Fruit fly (Drosophila melanogaster) whole organism, embryonic: ENCODE results near the gene CG33284.

Experiments
- ATbp ChIP-seq: fragments of 200-800 bp; sonication (Bioruptor generic); optimal IDR thresholded peaks from 2 replicates; lab custom pipeline; 2017; ENCODE audit warnings: missing biosample characterization, mild to moderate bottlenecking, missing genetic modification characterization, missing genetic modification reagents
- Bgb ChIP-seq: fragments of 200-800 bp; sonication (Bioruptor generic); IDR thresholded peaks from 2 replicates; pipeline ENCODE4 v1.3.6; 2022; ENCODE audit warnings: missing biosample characterization, missing genetic modification characterization; ENCODE audit not compliant: partially characterized antibody
- BtbVII ChIP-seq: fragments of 200-800 bp; sonication (Bioruptor generic); optimal IDR thresholded peaks from 3 replicates; lab custom pipeline; 2017; ENCODE audit warnings: missing biosample characterization, mild to moderate bottlenecking, missing genetic modification characterization
- C15 ChIP-seq: fragments of 200-800 bp; sonication (Bioruptor generic); IDR thresholded peaks from 3 replicates; pipeline ENCODE4 v1.3.6; 2022; ENCODE audit warnings: missing biosample characterization, missing genetic modification characterization
- CG10267 ChIP-seq: fragments of 200-800 bp; sonication (Bioruptor generic); optimal IDR thresholded peaks from 2 replicates; lab custom pipeline; 2018; ENCODE audit warnings: missing biosample characterization, mild to moderate bottlenecking, missing genetic modification characterization, moderate library complexity
- CG10565 ChIP-seq: fragments of 200-800 bp; sonication (Bioruptor generic); optimal IDR thresholded peaks from 3 replicates; lab custom pipeline; 2016; ENCODE audit warnings: missing biosample characterization, mild to moderate bottlenecking, missing genetic modification characterization
- CG10654 ChIP-seq: fragments of 200-800 bp; sonication (Bioruptor generic); optimal IDR thresholded peaks from 2 replicates; lab custom pipeline; 2016; ENCODE audit warnings: missing biosample characterization, missing genetic modification characterization
- CG11456 ChIP-seq: fragments of 200-800 bp; sonication (Bioruptor generic); IDR thresholded peaks from 3 replicates; pipeline ENCODE4 v1.3.6; 2022; ENCODE audit warnings: missing biosample characterization, missing genetic modification characterization
- CG12155 ChIP-seq: fragments of 200-800 bp; sonication (Bioruptor generic); optimal IDR thresholded peaks from 3 replicates; lab custom pipeline; 2016; ENCODE audit warnings: missing biosample characterization, missing genetic modification characterization
- CG12744 ChIP-seq: fragments of 200-800 bp; sonication (Bioruptor generic); optimal IDR thresholded peaks from 2 replicates; lab custom pipeline; 2016; ENCODE audit warnings: missing biosample characterization, missing genetic modification characterization
- CG14441 ChIP-seq: fragments of 200-800 bp; sonication (Bioruptor generic); IDR thresholded peaks from 2 replicates; pipeline ENCODE4 v1.3.6; 2022; ENCODE audit warnings: missing biosample characterization, missing genetic modification characterization
- CG15514 ChIP-seq: fragments of 200-800 bp; sonication (Bioruptor generic); optimal IDR thresholded peaks from 3 replicates; lab custom pipeline; 2017; ENCODE audit warnings: missing biosample characterization, missing genetic modification characterization, mild to moderate bottlenecking, moderate library complexity, missing genetic modification reagents
- CG1603 ChIP-seq: fragments of 200-800 bp; sonication (Bioruptor generic); optimal IDR thresholded peaks from 2 replicates; lab custom pipeline; 2019; ENCODE audit warnings: missing biosample characterization, mild to moderate bottlenecking, missing genetic modification characterization, moderate library complexity
- CG16779 ChIP-seq: fragments of 200-800 bp; sonication (Bioruptor generic); IDR thresholded peaks from 2 replicates; pipeline ENCODE4 v1.3.6; 2022; ENCODE audit warnings: missing biosample characterization, missing genetic modification characterization
- CG17361 ChIP-seq: fragments of 200-800 bp; sonication (Bioruptor generic); IDR thresholded peaks from 3 replicates; pipeline ENCODE4 v1.3.6; 2022; ENCODE audit warnings: missing biosample characterization, missing genetic modification characterization
- CG17568 ChIP-seq: fragments of 200-800 bp; sonication (Bioruptor generic); optimal IDR thresholded peaks from 2 replicates; lab custom pipeline; 2018; ENCODE audit warnings: missing biosample characterization, mild to moderate bottlenecking, missing genetic modification characterization, moderate library complexity
- CG18262 ChIP-seq: fragments of 200-800 bp; optimal IDR thresholded peaks from 3 replicates; lab custom pipeline; 2019; ENCODE audit warnings: missing biosample characterization, mild to moderate bottlenecking, missing genetic modification characterization, moderate library complexity
- CG18599 ChIP-seq: fragments of 200-800 bp; sonication (Bioruptor generic); optimal IDR thresholded peaks from 3 replicates; lab custom pipeline; 2017; ENCODE audit warnings: missing biosample characterization, missing genetic modification characterization, mild to moderate bottlenecking, moderate library complexity, missing genetic modification reagents
- CG18619 ChIP-seq: fragments of 200-800 bp; sonication (Bioruptor generic); optimal IDR thresholded peaks from 3 replicates; lab custom pipeline; 2017; ENCODE audit warnings: missing biosample characterization, mild to moderate bottlenecking, missing genetic modification characterization
- CG2875 ChIP-seq: fragments of 200-800 bp; sonication (Bioruptor generic); optimal IDR thresholded peaks from 2 replicates; lab custom pipeline; 2017; ENCODE audit warnings: missing biosample characterization, mild to moderate bottlenecking, missing genetic modification characterization, missing genetic modification reagents
- CG43689 ChIP-seq: fragments of 200-800 bp; sonication (Bioruptor generic); IDR thresholded peaks from 2 replicates; pipeline ENCODE4 v1.3.6; 2022; ENCODE audit warnings: missing biosample characterization, missing genetic modification characterization
- CG5180 ChIP-seq: fragments of 200-800 bp; sonication (Bioruptor generic); optimal IDR thresholded peaks from 3 replicates; lab custom pipeline; 2017; ENCODE audit warnings: missing biosample characterization, missing genetic modification characterization, mild to moderate bottlenecking, moderate library complexity, missing genetic modification reagents
- CG7372 ChIP-seq: fragments of 200-800 bp; sonication (Bioruptor generic); IDR thresholded peaks from 2 replicates; pipeline ENCODE4 v1.3.6; 2022; ENCODE audit warnings: missing biosample characterization, missing genetic modification characterization
- CkIIα-i1 ChIP-seq: fragments of 200-800 bp; sonication (Bioruptor generic); IDR thresholded peaks from 2 replicates; pipeline ENCODE4 v1.3.6; 2022; ENCODE audit warnings: missing biosample characterization, missing genetic modification characterization
- CrebB ChIP-seq: fragments of 200-800 bp; sonication (Bioruptor generic); optimal IDR thresholded peaks from 3 replicates; lab custom pipeline; 2018; ENCODE audit warnings: missing biosample characterization, mild to moderate bottlenecking, missing genetic modification characterization
- Deaf1 ChIP-seq: fragments of 200-800 bp; optimal IDR thresholded peaks from 3 replicates; lab custom pipeline; 2019; ENCODE audit warnings: missing biosample characterization, mild to moderate bottlenecking, missing genetic modification characterization, moderate library complexity
- Doc3 ChIP-seq: fragments of 200-800 bp; sonication (Bioruptor generic); IDR thresholded peaks from 3 replicates; pipeline ENCODE4 v1.3.6; 2022; ENCODE audit warnings: missing biosample characterization, missing genetic modification characterization; ENCODE audit not compliant: partially characterized antibody
- HLHmδ ChIP-seq: fragments of 200-800 bp; sonication (Bioruptor generic); optimal IDR thresholded peaks from 2 replicates; lab custom pipeline; 2018; ENCODE audit warnings: missing biosample characterization, mild to moderate bottlenecking, missing genetic modification characterization, moderate library complexity
- Meics ChIP-seq: fragments of 200-800 bp; sonication (Bioruptor generic); optimal IDR thresholded peaks from 2 replicates; lab custom pipeline; 2017; ENCODE audit warnings: missing biosample characterization, mild to moderate bottlenecking, missing genetic modification characterization
- Mrtf ChIP-seq: fragments of 200-800 bp; sonication (Bioruptor generic); IDR thresholded peaks from 3 replicates; pipeline ENCODE4 v1.3.6; 2022; ENCODE audit warnings: missing biosample characterization, missing genetic modification characterization
- Sox102F ChIP-seq: fragments of 200-800 bp; sonication (Bioruptor generic); optimal IDR thresholded peaks from 2 replicates; lab custom pipeline; 2018; ENCODE audit warnings: missing biosample characterization, mild to moderate bottlenecking, missing genetic modification characterization, moderate library complexity
- TFAM ChIP-seq: fragments of 200-800 bp; sonication (Bioruptor generic); optimal IDR thresholded peaks from 2 replicates; lab custom pipeline; 2017; ENCODE audit warnings: missing biosample characterization, missing genetic modification characterization, inconsistent platforms
- ac ChIP-seq: fragments of 200-800 bp; sonication (Bioruptor generic); optimal IDR thresholded peaks from 3 replicates; lab custom pipeline; 2017; ENCODE audit warnings: missing biosample characterization, mild to moderate bottlenecking, missing genetic modification characterization
- az2 ChIP-seq: fragments of 200-800 bp; sonication (Bioruptor generic); optimal IDR thresholded peaks from 3 replicates; lab custom pipeline; 2016; ENCODE audit warnings: missing biosample characterization, missing genetic modification characterization
- dysf ChIP-seq: fragments of 200-800 bp; sonication (Bioruptor generic); IDR thresholded peaks from 3 replicates; pipeline ENCODE4 v1.3.6; 2022; ENCODE audit warnings: missing biosample characterization, missing genetic modification characterization
- gfzf ChIP-seq: fragments of 200-800 bp; sonication (Bioruptor generic); optimal IDR thresholded peaks from 2 replicates; lab custom pipeline; 2016; ENCODE audit warnings: missing biosample characterization, mild to moderate bottlenecking, missing genetic modification characterization, moderate library complexity
- grau ChIP-seq: fragments of 200-800 bp; optimal IDR thresholded peaks from 3 replicates; lab custom pipeline; 2019; ENCODE audit warnings: missing biosample characterization, mild to moderate bottlenecking, missing genetic modification characterization, moderate library complexity
- grn ChIP-seq: fragments of 200-800 bp; sonication (Bioruptor generic); optimal IDR thresholded peaks from 3 replicates; lab custom pipeline; 2017; ENCODE audit warnings: missing biosample characterization, missing genetic modification characterization
- gro ChIP-seq: fragments of 200-800 bp; sonication (Bioruptor generic); optimal IDR thresholded peaks from 2 replicates; lab custom pipeline; 2016; ENCODE audit warnings: missing biosample characterization, missing genetic modification characterization
- hkb ChIP-seq, 2 experiments: fragments of 200-800 bp in 1 of 2; fragments of >200 bp in 1 of 2; sonication (Bioruptor generic) in 1 of 2; IDR thresholded peaks in 1 of 2; optimal IDR thresholded peaks in 1 of 2; 2 replicates each; pipeline versions ENCODE4 v1.3.6 to Lab custom; 2017 to 2022; ENCODE audit warnings: missing biosample characterization in 1 of 2, missing genetic modification characterization in 1 of 2
- lilli ChIP-seq: fragments of 200-800 bp; sonication (Bioruptor generic); optimal IDR thresholded peaks from 3 replicates; lab custom pipeline; 2016; ENCODE audit warnings: missing biosample characterization, missing genetic modification characterization
- maf-S ChIP-seq: fragments of 200-800 bp; sonication (Bioruptor generic); optimal IDR thresholded peaks from 2 replicates; lab custom pipeline; 2016; ENCODE audit warnings: missing biosample characterization, missing genetic modification characterization
- nom ChIP-seq: fragments of 200-800 bp; sonication (Bioruptor generic); optimal IDR thresholded peaks from 2 replicates; lab custom pipeline; 2017; ENCODE audit warnings: missing biosample characterization, missing genetic modification characterization, mild to moderate bottlenecking, moderate library complexity, missing genetic modification reagents
- oc ChIP-seq: fragments of 200-800 bp; sonication (Bioruptor generic); optimal IDR thresholded peaks from 2 replicates; lab custom pipeline; 2018; ENCODE audit warnings: missing biosample characterization, mild to moderate bottlenecking, missing genetic modification characterization, moderate library complexity
- pita ChIP-seq: fragments of 200-800 bp; sonication (Bioruptor generic); optimal IDR thresholded peaks from 2 replicates; lab custom pipeline; 2017; ENCODE audit warnings: missing biosample characterization, mild to moderate bottlenecking, missing genetic modification characterization
- pnt ChIP-seq: fragments of 200-800 bp; sonication (Bioruptor generic); optimal IDR thresholded peaks from 3 replicates; lab custom pipeline; 2016; ENCODE audit warnings: missing biosample characterization, missing genetic modification characterization
- schlank ChIP-seq: fragments of 200-800 bp; sonication (Bioruptor generic); optimal IDR thresholded peaks from 2 replicates; lab custom pipeline; 2018; ENCODE audit warnings: missing biosample characterization, mild to moderate bottlenecking, missing genetic modification characterization
- so ChIP-seq: fragments of 200-800 bp; sonication (Bioruptor generic); IDR thresholded peaks from 3 replicates; pipeline ENCODE4 v1.3.6; 2022; ENCODE audit warnings: missing biosample characterization, missing genetic modification characterization
- tin ChIP-seq: fragments of 200-800 bp; sonication (Bioruptor generic); optimal IDR thresholded peaks from 3 replicates; lab custom pipeline; 2016; ENCODE audit warnings: missing biosample characterization, missing genetic modification characterization
- wdn ChIP-seq: fragments of 200-800 bp; sonication (Bioruptor generic); IDR thresholded peaks from 2 replicates; pipeline ENCODE4 v1.3.6; 2022; ENCODE audit warnings: missing biosample characterization, missing genetic modification characterization

The CG33284 gene

DNA sequence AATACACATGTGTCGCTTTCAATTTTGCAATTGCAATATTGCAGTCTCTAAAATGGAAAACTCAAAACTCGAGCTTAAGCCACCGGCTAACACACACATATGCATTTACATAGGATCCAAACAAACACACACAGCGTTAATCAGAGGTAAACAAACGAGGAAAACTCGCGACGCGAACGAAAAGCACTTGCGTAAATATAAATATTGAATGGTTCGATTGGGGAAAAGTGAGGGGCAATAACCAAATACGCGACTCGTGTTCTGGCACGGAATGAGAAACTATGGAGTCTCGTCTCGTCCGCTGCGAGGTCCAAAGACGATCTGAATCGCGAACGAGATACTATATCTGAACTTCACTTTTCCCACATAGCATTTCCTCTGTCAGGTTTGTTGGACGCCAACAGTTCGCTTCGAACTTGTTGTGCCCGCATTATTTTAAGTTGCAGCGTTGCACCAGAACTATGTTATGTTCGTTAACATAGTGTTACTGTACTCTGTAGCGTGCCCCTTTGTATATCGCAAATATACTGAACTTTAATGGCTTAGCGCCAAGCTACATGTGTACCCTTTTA lies 7.4 kb downstream of the CG33284 start, which contains the start of gene ko (continued):
- TF ChIP-seq CG15514 (no peak), Sox102F (GFP tag; lab: Kevin White, UChicago) (no peak), az2 (GFP tag; lab: Kevin White, UChicago) (no peak), dysf (GFP tag; lab: Robert Waterston, UW) (no peak), CrebB (peak; percentile 36), ac (GFP tag; lab: Kevin White, UChicago) (peak; percentile 9), ATbp (GFP tag; lab: Kevin White, UChicago) (peak; percentile 77), Meics (GFP tag; lab: Kevin White, UChicago) (no peak), so (0 out of 3 replicates have a peak, but pooled peaks have one; percentile 44), CG10565 (GFP tag; lab: Kevin White, UChicago) (no peak), CG17361 (GFP tag; lab: Robert Waterston, UW) (no peak), CG43689 (GFP tag; lab: Robert Waterston, UW) (no peak), grn (no peak), maf-S (GFP tag; lab: Kevin White, UChicago) (no peak), CkIIα-i1 (GFP tag; lab: Robert Waterston, UW) (no peak), oc (tag; lab: Kevin White, UChicago) (peak; percentile 35), Mrtf (GFP tag; lab: Robert Waterston, UW) (no peak), CG10267 (tag; lab: Kevin White, UChicago) (no peak), Deaf1 (tag; lab: Kevin White, UChicago) (peak; percentile 51), nom (GFP tag; lab: Kevin White, UChicago) (peak; percentile 9), CG12744 (GFP tag; lab: Kevin White, UChicago) (no peak), BtbVII (no peak), wdn (GFP tag; lab: Robert Waterston, UW) (no peak), CG10654 (peak; percentile 24), CG12155 (GFP tag; lab: Kevin White, UChicago) (no peak), pita (GFP tag; lab: Kevin White, UChicago) (no peak), CG16779 (GFP tag; lab: Robert Waterston, UW) (no peak), Bgb (no peak), CG11456 (GFP tag; lab: Robert Waterston, UW) (no peak), CG18599 (GFP tag; lab: Kevin White, UChicago) (peak; percentile 36), CG2875 (peak; percentile 76), tin (GFP tag; lab: Kevin White, UChicago) (no peak), CG18262 (peak; percentile 21), CG14441 (GFP tag; lab: Robert Waterston, UW) (no peak), schlank (no peak), TFAM (no peak), gro (GFP tag; lab: Kevin White, UChicago) (no peak), CG18619 (GFP tag; lab: Kevin White, UChicago) (peak; percentile 17), HLHmδ (peak; percentile 60), lilli (no peak), C15 (no peak), pnt (peak; percentile 17), gfzf (GFP tag; lab: Kevin White, UChicago) (no peak), Doc3 (GFP tag; lab: Robert Waterston, UW) (no peak), CG5180 (GFP tag; lab: Kevin White, UChicago) (peak; percentile 99), CG7372 (GFP tag; lab: Robert Waterston, UW) (no peak), hkb (optimal IDR thresholded peaks at IDR 0.05; lab: Kevin White, UChicago) (no peak), hkb (GFP tag; IDR thresholded peaks at IDR 0.05; lab: Robert Waterston, UW) (peak; percentile 62; the same call in 1 of the 2 replicates), grau (tag; lab: Kevin White, UChicago) (no peak), CG1603 (tag; lab: Kevin White, UChicago) (peak; percentile 52), CG17568 (GFP tag; lab: Kevin White, UChicago) (no peak)
